Worm (Caenorhabditis elegans): ENCODE data around the gene glo-3.

- no peak for TF ChIP-seq ztf-11 (tag; optimal IDR thresholded peaks at IDR 0.05)
- no peak for TF ChIP-seq ceh-82 (tag; optimal IDR thresholded peaks at IDR 0.05)
- no peak for TF ChIP-seq nhr-20 (tag; optimal IDR thresholded peaks at IDR 0.05)
These were observed 12.2 kb upstream of the glo-3 start, which contains the start of gene F14F3.4 for ce11 chrX:10521313-10521712.

All from whole organism, L1 larva.